Worm (Caenorhabditis elegans): ENCODE data around the gene dlc-4.
A peak's percentile ranks its signal among the peaks of the same experiment; 100 is the strongest.

Gene dlc-4

ce11 chrIV:16494007-16494406 is 50.9 kb downstream of the dlc-4 start:
- no peak for TF ChIP-seq hlh-30 (tag; optimal IDR thresholded peaks at IDR 0.05; ENCODE audit: insufficient read depth)
- TF ChIP-seq unc-42 (tag; optimal IDR thresholded peaks at IDR 0.05), result peak; percentile 91

All from whole organism, late embryonic.